Fruit fly (Drosophila melanogaster): ENCODE results near the gene TwdlY.

- TF ChIP-seq insv (GFP tag; optimal IDR thresholded peaks at IDR 0.05) = peak in 1 of 2 experiments; percentile 78
- TF ChIP-seq Xrp1 (GFP tag; IDR thresholded peaks at IDR 0.05) = peak; percentile 54
- TF ChIP-seq CG13287 (GFP tag; IDR thresholded peaks at IDR 0.05; ENCODE audit: partially characterized antibody) = peak; percentile 93
- peak; percentile 72 for TF ChIP-seq sisA (GFP tag; IDR thresholded peaks at IDR 0.05)
- TF ChIP-seq scrt (GFP tag; optimal IDR thresholded peaks at IDR 0.05) = peak; percentile 64
- no peak; the same call in 1 of the 2 replicates for TF ChIP-seq rib (GFP tag; IDR thresholded peaks at IDR 0.05)
- peak; percentile 31 for TF ChIP-seq CG17802 (tag; optimal IDR thresholded peaks at IDR 0.05)
- TF ChIP-seq CG7271 (tag; optimal IDR thresholded peaks at IDR 0.05) = peak; percentile 76
- peak; percentile 76 for TF ChIP-seq CG1233 (GFP tag; optimal IDR thresholded peaks at IDR 0.05)
- TF ChIP-seq salm (tag; optimal IDR thresholded peaks at IDR 0.05) = peak; percentile 58
These were observed 16.9 kb downstream of the TwdlY start, which contains the start of gene goe for dm6 chrX:16751579-16752156.

Measured in whole organism, embryonic.